Fruit fly (Drosophila melanogaster): ENCODE measurements around the gene CG7800.

CG7800 gene

DNA sequence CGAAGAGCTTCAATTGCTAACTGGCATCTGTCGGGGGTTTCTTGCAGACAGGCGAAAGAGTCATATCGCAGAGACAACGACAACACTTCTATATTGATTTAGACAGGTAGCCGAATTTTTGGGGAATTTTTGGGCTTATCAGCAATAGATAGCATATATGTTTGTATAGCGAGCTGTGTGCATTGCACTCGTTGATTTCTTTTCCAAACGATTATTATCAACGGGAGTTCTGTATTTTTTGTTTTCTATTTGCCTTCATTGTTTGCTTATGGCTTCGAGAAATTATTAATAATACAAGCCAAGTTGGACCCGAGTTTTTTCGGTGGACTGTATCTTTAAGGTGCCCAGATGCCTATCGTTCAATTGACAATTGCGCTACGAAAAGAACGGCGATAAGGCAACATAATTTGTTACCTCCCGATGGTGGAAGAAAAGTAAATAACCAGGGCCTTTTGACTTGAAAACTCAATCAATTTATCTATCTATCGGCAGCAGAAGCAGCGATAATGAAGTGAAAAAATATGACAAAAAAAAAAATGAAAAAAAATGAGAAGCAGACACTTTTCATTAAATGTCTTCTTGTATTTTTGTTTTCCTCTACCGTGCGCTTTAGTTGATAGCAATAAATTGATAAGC lies 37.3 kb upstream of the CG7800 start (continued):
- peak; percentile 2 for TF ChIP-seq Hmr (GFP tag; optimal IDR thresholded peaks at IDR 0.05)
- peak; percentile 20 for TF ChIP-seq CG17829 (tag; optimal IDR thresholded peaks at IDR 0.05)
- peak; percentile 4 for TF ChIP-seq unpg (GFP tag; optimal IDR thresholded peaks at IDR 0.05)
- TF ChIP-seq bab2 (GFP tag; optimal IDR thresholded peaks at IDR 0.05): peak; percentile 26
- no peak for TF ChIP-seq HHEX (GFP tag; optimal IDR thresholded peaks at IDR 0.05)
- peak; percentile 4 for TF ChIP-seq CG7556 (GFP tag; optimal IDR thresholded peaks at IDR 0.05)
- TF ChIP-seq slp2 (GFP tag; optimal IDR thresholded peaks at IDR 0.05): peak; percentile 2
- TF ChIP-seq amos (GFP tag; IDR thresholded peaks at IDR 0.05; ENCODE audit: partially characterized antibody): no peak
- TF ChIP-seq zen (tag; optimal IDR thresholded peaks at IDR 0.05): peak; percentile 4
- peak; percentile 22 for TF ChIP-seq BtbVII (GFP tag; optimal IDR thresholded peaks at IDR 0.05)
- TF ChIP-seq CG8924 (tag; optimal IDR thresholded peaks at IDR 0.05): peak; percentile 50
- no peak for TF ChIP-seq ham (GFP tag; IDR thresholded peaks at IDR 0.05)
- peak; percentile 79 for TF ChIP-seq Kr (GFP tag; optimal IDR thresholded peaks at IDR 0.05)
- peak; percentile 63 for TF ChIP-seq CG9727 (GFP tag; optimal IDR thresholded peaks at IDR 0.05)
- TF ChIP-seq TFAM (GFP tag; optimal IDR thresholded peaks at IDR 0.05): no peak
- peak; percentile 28 for TF ChIP-seq lab (GFP tag; optimal IDR thresholded peaks at IDR 0.05)
- TF ChIP-seq Sry-β (GFP tag; optimal IDR thresholded peaks at IDR 0.05): peak; percentile 15
- TF ChIP-seq kni (GFP tag; optimal IDR thresholded peaks at IDR 0.05): peak; percentile 76
- peak; percentile 43 for TF ChIP-seq gsb-n (tag; optimal IDR thresholded peaks at IDR 0.05)
- TF ChIP-seq CG10431 (GFP tag; optimal IDR thresholded peaks at IDR 0.05): peak; percentile 20
- TF ChIP-seq CG2678 (tag; optimal IDR thresholded peaks at IDR 0.05): peak; percentile 10
- TF ChIP-seq Dek (tag; optimal IDR thresholded peaks at IDR 0.05): no peak
- peak; percentile 46 for TF ChIP-seq CG10209 (GFP tag; optimal IDR thresholded peaks at IDR 0.05)
- TF ChIP-seq B-H2 (GFP tag; optimal IDR thresholded peaks at IDR 0.05): no peak
- no peak for TF ChIP-seq CG3995 (GFP tag; optimal IDR thresholded peaks at IDR 0.05)
- peak; percentile 46 for TF ChIP-seq gem (tag; optimal IDR thresholded peaks at IDR 0.05)
- TF ChIP-seq CG33557 (GFP tag; optimal IDR thresholded peaks at IDR 0.05): peak; percentile 82
- TF ChIP-seq onecut (GFP tag; IDR thresholded peaks at IDR 0.05): 0 out of 2 replicates have a peak, but pooled peaks have one; percentile 5
- TF ChIP-seq dmrt11E (tag; optimal IDR thresholded peaks at IDR 0.05): peak; percentile 64
- peak; percentile 54 for TF ChIP-seq salm (tag; optimal IDR thresholded peaks at IDR 0.05)
- TF ChIP-seq GATAe (GFP tag; conservative IDR thresholded peaks at IDR 0.05): 0 out of 2 replicates have a peak, but pooled peaks have one; percentile 14
- 0 out of 3 replicates have a peak, but pooled peaks have one; percentile 8 for TF ChIP-seq vnd (GFP tag; IDR thresholded peaks at IDR 0.05; ENCODE audit: partially characterized antibody)
- TF ChIP-seq corto (GFP tag; optimal IDR thresholded peaks at IDR 0.05): no peak
- peak; percentile 41 for TF ChIP-seq pros (GFP tag; optimal IDR thresholded peaks at IDR 0.05)
- peak; percentile 36 for TF ChIP-seq exex (tag; optimal IDR thresholded peaks at IDR 0.05)
- TF ChIP-seq wek (GFP tag; optimal IDR thresholded peaks at IDR 0.05): peak; percentile 47
- peak; percentile 40 for TF ChIP-seq CG17568 (GFP tag; optimal IDR thresholded peaks at IDR 0.05)
- peak; percentile 26 for TF ChIP-seq CG12391 (tag; optimal IDR thresholded peaks at IDR 0.05)
- TF ChIP-seq ATbp (GFP tag; optimal IDR thresholded peaks at IDR 0.05): peak; percentile 42
- peak; percentile 23 for TF ChIP-seq CG18764 (GFP tag; optimal IDR thresholded peaks at IDR 0.05)
- peak; percentile 12 for TF ChIP-seq Spps (tag; optimal IDR thresholded peaks at IDR 0.05)
- peak; percentile 12 for TF ChIP-seq CG17385 (GFP tag; optimal IDR thresholded peaks at IDR 0.05)
- peak; percentile 76 for TF ChIP-seq sens (GFP tag)
- TF ChIP-seq CG15479 (GFP tag; optimal IDR thresholded peaks at IDR 0.05): peak; percentile 95
- peak; percentile 36; the same call in 1 of the 2 replicates for TF ChIP-seq CG10959 (GFP tag; IDR thresholded peaks at IDR 0.05)
- TF ChIP-seq ac (GFP tag; optimal IDR thresholded peaks at IDR 0.05): peak; percentile 74
- peak; percentile 13 for TF ChIP-seq CG13424 (tag; optimal IDR thresholded peaks at IDR 0.05)
- TF ChIP-seq Oaz (GFP tag; IDR thresholded peaks at IDR 0.05): no peak

All from whole organism, embryonic.